Worm (Caenorhabditis elegans) whole organism, L2 larva: Measurements from ENCODE around the gene anoh-2.
A peak's percentile ranks its signal among the peaks of the same experiment; 100 is the strongest.

Experiments used
- C34F6.9 ChIP-seq: fragments of 150-350 bp; optimal IDR thresholded peaks from 2 replicates; lab custom pipeline; 2014; ENCODE audit warnings: missing biosample characterization, missing genetic modification characterization
- R02D3.7 ChIP-seq: fragments of 150-350 bp; optimal IDR thresholded peaks from 2 replicates; lab custom pipeline; 2014; ENCODE audit warnings: missing biosample characterization, missing genetic modification characterization
- Y55F3AM.14 ChIP-seq: fragments of 200-800 bp; sonication (Bioruptor generic); optimal IDR thresholded peaks from 2 replicates; lab custom pipeline; 2018; ENCODE audit warnings: mild to moderate bottlenecking, missing genetic modification characterization, missing compliant biosample characterization
- ZK546.5 ChIP-seq: sonication (generic microtip); optimal IDR thresholded peaks from 2 replicates; lab custom pipeline; 2017; ENCODE audit warnings: missing biosample characterization, missing genetic modification characterization
- alr-1 ChIP-seq: fragments of 150-350 bp; optimal IDR thresholded peaks from 2 replicates; lab custom pipeline; 2014; ENCODE audit warnings: missing biosample characterization, missing genetic modification characterization
- aly-2 ChIP-seq: fragments of 150-350 bp; optimal IDR thresholded peaks from 2 replicates; lab custom pipeline; 2014; ENCODE audit warnings: missing biosample characterization, missing genetic modification characterization
- ama-1 ChIP-seq: fragments of 150-350 bp; optimal IDR thresholded peaks from 2 replicates; lab custom pipeline; 2018; ENCODE audit warnings: inconsistent platforms
- blmp-1 ChIP-seq: sonication (generic microtip); optimal IDR thresholded peaks from 2 replicates; lab custom pipeline; 2017; ENCODE audit warnings: missing genetic modification characterization, mild to moderate bottlenecking, missing compliant biosample characterization, antibody characterized with exemption, moderate library complexity; ENCODE audit not compliant: insufficient read depth
- ceh-82 ChIP-seq: fragments of 150-350 bp; optimal IDR thresholded peaks from 2 replicates; lab custom pipeline; 2014; ENCODE audit warnings: missing biosample characterization, missing genetic modification characterization
- crh-2 ChIP-seq: sonication (generic microtip); optimal IDR thresholded peaks from 2 replicates; lab custom pipeline; 2017; ENCODE audit warnings: missing biosample characterization, missing genetic modification characterization
- egl-27 ChIP-seq: sonication (generic microtip); optimal IDR thresholded peaks from 3 replicates; lab custom pipeline; 2017; ENCODE audit warnings: missing biosample characterization, missing genetic modification reagents, missing genetic modification characterization
- elt-1 ChIP-seq: fragments of 150-350 bp; optimal IDR thresholded peaks from 2 replicates; lab custom pipeline; 2014; ENCODE audit warnings: missing biosample characterization, missing genetic modification characterization
- fos-1 ChIP-seq: fragments of 150-350 bp; optimal IDR thresholded peaks from 2 replicates; lab custom pipeline; 2014; ENCODE audit warnings: missing biosample characterization, missing genetic modification characterization
- gmeb-1 ChIP-seq: fragments of 150-350 bp; optimal IDR thresholded peaks from 2 replicates; lab custom pipeline; 2014; ENCODE audit warnings: missing biosample characterization, missing genetic modification characterization
- lin-11 ChIP-seq: fragments of 150-350 bp; sonication (generic microtip); optimal IDR thresholded peaks from 2 replicates; lab custom pipeline; 2014; ENCODE audit warnings: missing biosample characterization, missing genetic modification characterization, inconsistent platforms, mixed read lengths
- lin-13 ChIP-seq: fragments of 150-350 bp; optimal IDR thresholded peaks from 2 replicates; lab custom pipeline; 2014; ENCODE audit warnings: missing biosample characterization, missing genetic modification reagents, missing genetic modification characterization
- lin-39 ChIP-seq: fragments of 150-350 bp; optimal IDR thresholded peaks from 2 replicates; lab custom pipeline; 2014; ENCODE audit warnings: missing biosample characterization, missing genetic modification reagents, missing genetic modification characterization
- lsy-2 ChIP-seq, 2 experiments: fragments of 150-350 bp in 1 of 2; sonication (generic microtip) in 1 of 2; optimal IDR thresholded peaks; 2 replicates each; lab custom pipeline; 2014 to 2017; ENCODE audit warnings: missing biosample characterization in 2 of 2, missing genetic modification characterization in 2 of 2
- mab-5 ChIP-seq: fragments of 150-350 bp; optimal IDR thresholded peaks from 2 replicates; lab custom pipeline; 2014; ENCODE audit warnings: missing biosample characterization, missing genetic modification characterization
- mbf-1 ChIP-seq: sonication (generic microtip); optimal IDR thresholded peaks from 2 replicates; lab custom pipeline; 2017; ENCODE audit warnings: missing biosample characterization, missing genetic modification characterization
- mdl-1 ChIP-seq, 2 experiments: fragments of 150-350 bp in 1 of 2; sonication (generic microtip) in 1 of 2; optimal IDR thresholded peaks; 2 replicates each; lab custom pipeline; 2017; ENCODE audit warnings: missing biosample characterization in 2 of 2, missing genetic modification characterization in 2 of 2
- nhr-11 ChIP-seq: fragments of 150-350 bp; optimal IDR thresholded peaks from 2 replicates; lab custom pipeline; 2014; ENCODE audit warnings: missing biosample characterization, missing genetic modification characterization
- nhr-12 ChIP-seq: fragments of 150-350 bp; optimal IDR thresholded peaks from 2 replicates; lab custom pipeline; 2014; ENCODE audit warnings: missing biosample characterization, missing genetic modification characterization
- nhr-129 ChIP-seq: fragments of 150-350 bp; optimal IDR thresholded peaks from 2 replicates; lab custom pipeline; 2014; ENCODE audit warnings: missing biosample characterization, missing genetic modification characterization
- nhr-21 ChIP-seq: fragments of 150-350 bp; optimal IDR thresholded peaks from 2 replicates; lab custom pipeline; 2014; ENCODE audit warnings: missing biosample characterization, missing genetic modification characterization
- nhr-23 ChIP-seq: fragments of 150-350 bp; optimal IDR thresholded peaks from 2 replicates; lab custom pipeline; 2014; ENCODE audit warnings: missing biosample characterization, missing genetic modification reagents, missing genetic modification characterization
- nhr-25 ChIP-seq: fragments of 150-350 bp; sonication (generic microtip); optimal IDR thresholded peaks from 3 replicates; lab custom pipeline; 2014; ENCODE audit warnings: missing biosample characterization, missing genetic modification characterization
- nhr-6 ChIP-seq: fragments of 150-350 bp; optimal IDR thresholded peaks from 2 replicates; lab custom pipeline; 2014; ENCODE audit warnings: missing biosample characterization, missing genetic modification characterization
- peb-1 ChIP-seq: fragments of 150-350 bp; optimal IDR thresholded peaks from 2 replicates; lab custom pipeline; 2014; ENCODE audit warnings: missing biosample characterization, missing genetic modification characterization
- skn-1 ChIP-seq: sonication (generic microtip); optimal IDR thresholded peaks from 2 replicates; lab custom pipeline; 2017; ENCODE audit warnings: missing biosample characterization, missing genetic modification characterization
- sma-3 ChIP-seq: sonication (generic microtip); optimal IDR thresholded peaks from 2 replicates; lab custom pipeline; 2016; ENCODE audit warnings: missing genetic modification reagents, missing genetic modification characterization, missing compliant biosample characterization
- sma-9 ChIP-seq, 2 experiments: fragments of 150-350 bp in 1 of 2; sonication (generic microtip) in 1 of 2; optimal IDR thresholded peaks; 2 replicates each; lab custom pipeline; 2014 to 2016; ENCODE audit warnings: missing genetic modification characterization in 2 of 2, mild to moderate bottlenecking in 1 of 2, missing biosample characterization in 1 of 2, missing compliant biosample characterization in 1 of 2, missing genetic modification reagents in 1 of 2, moderate library complexity in 1 of 2
- snpc-4 ChIP-seq: fragments of 150-350 bp; optimal IDR thresholded peaks from 2 replicates; lab custom pipeline; 2014; ENCODE audit warnings: missing biosample characterization, missing genetic modification characterization
- unc-55 ChIP-seq: fragments of 150-350 bp; sonication (generic microtip); optimal IDR thresholded peaks from 3 replicates; lab custom pipeline; 2014; ENCODE audit warnings: missing biosample characterization, missing genetic modification reagents, missing genetic modification characterization
- zag-1 ChIP-seq: fragments of 150-350 bp; optimal IDR thresholded peaks from 2 replicates; lab custom pipeline; 2014; ENCODE audit warnings: missing biosample characterization, missing genetic modification characterization
- ztf-1 ChIP-seq: fragments of 200-800 bp; sonication (Bioruptor generic); conservative IDR thresholded peaks from 2 replicates; pipeline ENCODE4 v1.3.6; 2022; ENCODE audit warnings: missing genetic modification characterization, missing compliant biosample characterization
- ztf-4 ChIP-seq: fragments of 150-350 bp; optimal IDR thresholded peaks from 2 replicates; lab custom pipeline; 2014; ENCODE audit warnings: missing biosample characterization, missing genetic modification characterization

The anoh-2 gene

DNA sequence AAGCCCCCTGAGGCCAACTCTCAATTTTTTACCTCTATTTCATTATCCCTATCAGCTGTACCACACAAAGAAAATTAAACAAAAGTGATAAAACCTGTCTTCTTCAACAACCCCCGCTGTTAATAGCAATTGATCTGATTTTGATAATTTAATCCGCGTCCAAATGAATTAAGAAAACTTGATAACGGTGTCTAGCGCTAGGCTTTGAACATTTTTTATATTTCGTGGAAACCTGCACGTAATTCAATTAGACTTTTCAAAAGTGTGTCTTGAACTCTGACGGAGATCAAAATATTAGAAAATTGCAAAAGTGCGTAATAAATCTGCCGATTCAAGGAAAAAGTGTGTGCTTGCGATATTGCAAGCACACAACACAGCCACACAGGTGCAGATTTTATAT, 44.7 kb upstream of the anoh-2 start:
- TF ChIP-seq skn-1 (tag; lab: Kevin White, UChicago) (no peak), lsy-2 (tag; optimal IDR thresholded peaks at IDR 0.05; lab: Kevin White, UChicago) (peak in 1 of 2 experiments; percentile 21), sma-9 (GFP tag; optimal IDR thresholded peaks at IDR 0.05; lab: Kevin White, UChicago) (peak; percentile 19), sma-9 (tag; optimal IDR thresholded peaks at IDR 0.05; lab: Kevin White, UChicago) (no peak), elt-1 (tag; lab: Kevin White, UChicago) (no peak), fos-1 (tag; lab: Kevin White, UChicago) (no peak), nhr-12 (no peak), aly-2 (tag; lab: Kevin White, UChicago) (no peak), sma-3 (GFP tag; lab: Kevin White, UChicago) (no peak), lin-13 (GFP tag; lab: Kevin White, UChicago) (no peak), ztf-4 (no peak), zag-1 (tag; lab: Kevin White, UChicago) (no peak), lin-39 (tag; lab: Kevin White, UChicago) (no peak), nhr-21 (tag; lab: Kevin White, UChicago) (peak; percentile 79), ztf-1 (GFP tag; lab: Robert Waterston, UW) (no peak), mab-5 (tag; lab: Kevin White, UChicago) (no peak), peb-1 (tag; lab: Kevin White, UChicago) (no peak), unc-55 (GFP tag; lab: Kevin White, UChicago) (no peak), R02D3.7 (no peak), nhr-23 (tag; lab: Kevin White, UChicago) (no peak), ama-1 (lab: Kevin White, UChicago) (no peak), ZK546.5 (tag; lab: Kevin White, UChicago) (no peak), crh-2 (tag; lab: Kevin White, UChicago) (no peak), ceh-82 (no peak), lin-11 (tag; lab: Kevin White, UChicago) (no peak)

ce11 chrIV:14614176-14614740, 43.9 kb upstream of the anoh-2 start:
- TF ChIP-seq nhr-6, result peak; percentile 44
- peak; percentile 81 for TF ChIP-seq sma-3 (GFP tag; lab: Kevin White, UChicago)
- no peak for TF ChIP-seq C34F6.9 (tag; lab: Kevin White, UChicago)
- TF ChIP-seq crh-2 (tag; lab: Kevin White, UChicago), result peak; percentile 62
- no peak for TF ChIP-seq nhr-12
- TF ChIP-seq blmp-1 (tag; lab: Kevin White, UChicago), result peak; percentile 69
- TF ChIP-seq sma-9 (GFP tag; optimal IDR thresholded peaks at IDR 0.05; lab: Kevin White, UChicago), result peak; percentile 94
- TF ChIP-seq sma-9 (tag; optimal IDR thresholded peaks at IDR 0.05; lab: Kevin White, UChicago), result no peak
- peak; percentile 51 for TF ChIP-seq Y55F3AM.14 (GFP tag; lab: Kevin White, UChicago)
- TF ChIP-seq gmeb-1 (tag; lab: Kevin White, UChicago), result peak; percentile 34
- peak; percentile 35 for TF ChIP-seq ztf-4
- TF ChIP-seq nhr-129, result peak; percentile 75
- peak in 1 of 2 experiments; percentile 34 for TF ChIP-seq lsy-2 (tag; optimal IDR thresholded peaks at IDR 0.05; lab: Kevin White, UChicago)
- peak; percentile 13 for TF ChIP-seq fos-1 (tag; lab: Kevin White, UChicago)
- TF ChIP-seq nhr-25 (tag; lab: Kevin White, UChicago), result peak; percentile 80
- TF ChIP-seq alr-1 (tag; lab: Kevin White, UChicago), result no peak
- peak; percentile 92 for TF ChIP-seq nhr-21 (tag; lab: Kevin White, UChicago)
- peak; percentile 31 to 32 for TF ChIP-seq mdl-1 (tag; optimal IDR thresholded peaks at IDR 0.05; lab: Kevin White, UChicago)
- no peak for TF ChIP-seq egl-27
- TF ChIP-seq nhr-11 (tag; lab: Kevin White, UChicago), result no peak

- TF ChIP-seq snpc-4 (no peak), mbf-1 (tag; lab: Kevin White, UChicago) (no peak), aly-2 (tag; lab: Kevin White, UChicago) (no peak), skn-1 (tag; lab: Kevin White, UChicago) (no peak), sma-3 (GFP tag; lab: Kevin White, UChicago) (no peak), fos-1 (tag; lab: Kevin White, UChicago) (no peak), alr-1 (tag; lab: Kevin White, UChicago) (no peak), nhr-23 (tag; lab: Kevin White, UChicago) (no peak), nhr-21 (tag; lab: Kevin White, UChicago) (no peak), nhr-129 (no peak), nhr-6 (no peak)
- TF ChIP-seq, all 48 proteins: peak for 0
Measured at ce11 chrIV:14616303-14616702, 41.8 kb upstream of the anoh-2 start, which contains the start of gene dmd-6. TSS of gene dmd-6 (plus strand) at chrIV:14616603.
